Worm (Caenorhabditis elegans) whole organism, L4 larva: ENCODE data around the gene acbp-4.

Experiments used
- F37D6.2 ChIP-seq: sonication (generic microtip); optimal IDR thresholded peaks from 2 replicates; lab custom pipeline; 2016; ENCODE audit warnings: mild to moderate bottlenecking, missing genetic modification characterization, missing compliant biosample characterization
- F49E8.2 ChIP-seq: sonication (generic microtip); optimal IDR thresholded peaks from 2 replicates; lab custom pipeline; 2016; ENCODE audit warnings: missing compliant biosample characterization, mild to moderate bottlenecking, missing genetic modification characterization, borderline replicate concordance
- T20F7.1 ChIP-seq: fragments of 200-800 bp; sonication (Bioruptor generic); optimal IDR thresholded peaks from 2 replicates; lab custom pipeline; 2018; ENCODE audit warnings: mild to moderate bottlenecking, missing genetic modification characterization, missing compliant biosample characterization
- T26A8.4 ChIP-seq: fragments of 200-800 bp; sonication (Bioruptor generic); IDR thresholded peaks from 2 replicates; pipeline ENCODE4 v1.3.6; 2022; ENCODE audit warnings: missing genetic modification characterization, missing compliant biosample characterization
- Y75B8A.6 ChIP-seq: fragments of 200-800 bp; sonication (Bioruptor generic); IDR thresholded peaks from 2 replicates; pipeline ENCODE4 v1.3.6; 2022; ENCODE audit warnings: missing genetic modification reagents, missing genetic modification characterization, missing compliant biosample characterization
- ZK546.5 ChIP-seq, 2 experiments: sonication (generic microtip); optimal IDR thresholded peaks; 2 replicates each; lab custom pipeline; 2017; ENCODE audit warnings: missing biosample characterization in 2 of 2, missing genetic modification characterization in 2 of 2
- ama-1 ChIP-seq: fragments of 150-350 bp; optimal IDR thresholded peaks from 2 replicates; lab custom pipeline; 2014; ENCODE audit warnings: inconsistent platforms, mixed read lengths
- daf-8 ChIP-seq: fragments of 200-800 bp; sonication (Bioruptor generic); IDR thresholded peaks from 2 replicates; pipeline ENCODE4 v1.3.6; 2022; ENCODE audit warnings: missing genetic modification characterization, missing compliant biosample characterization
- dmd-6 ChIP-seq: fragments of 200-800 bp; sonication (Bioruptor generic); IDR thresholded peaks from 2 replicates; pipeline ENCODE4 v1.3.6; 2022; ENCODE audit warnings: missing genetic modification reagents, missing genetic modification characterization, missing compliant biosample characterization
- duxl-1 ChIP-seq: sonication (generic microtip); optimal IDR thresholded peaks from 2 replicates; lab custom pipeline; 2016; ENCODE audit warnings: mild to moderate bottlenecking, missing genetic modification characterization, moderate library complexity, missing compliant biosample characterization; ENCODE audit not compliant: poor library complexity
- dve-1 ChIP-seq: sonication (generic microtip); optimal IDR thresholded peaks from 2 replicates; lab custom pipeline; 2017; ENCODE audit warnings: antibody characterized with exemption, mild to moderate bottlenecking, missing genetic modification characterization, missing compliant biosample characterization; ENCODE audit not compliant: insufficient read depth
- fos-1 ChIP-seq: fragments of 150-350 bp; optimal IDR thresholded peaks from 2 replicates; lab custom pipeline; 2014; ENCODE audit warnings: missing biosample characterization, missing genetic modification characterization
- hif-1 ChIP-seq, 2 experiments: sonication (generic microtip); optimal IDR thresholded peaks; 2 replicates each; lab custom pipeline; 2016 to 2017; ENCODE audit warnings: missing compliant biosample characterization in 2 of 2, missing genetic modification characterization in 2 of 2, missing genetic modification reagents in 2 of 2, missing genotype in 2 of 2, mild to moderate bottlenecking in 1 of 2
- hlh-11 ChIP-seq: fragments of 200-800 bp; sonication (Bioruptor generic); optimal IDR thresholded peaks from 2 replicates; lab custom pipeline; 2018; ENCODE audit warnings: mild to moderate bottlenecking, missing genetic modification characterization, missing compliant biosample characterization
- hlh-30 ChIP-seq: sonication (generic microtip); optimal IDR thresholded peaks from 2 replicates; lab custom pipeline; 2017; ENCODE audit warnings: antibody characterized with exemption, mild to moderate bottlenecking, missing genetic modification characterization, missing compliant biosample characterization; ENCODE audit not compliant: insufficient read depth
- hmg-1.1 ChIP-seq: fragments of 200-800 bp; sonication (Bioruptor generic); IDR thresholded peaks from 2 replicates; pipeline ENCODE4 v1.3.6; 2022; ENCODE audit warnings: missing genetic modification reagents, missing genetic modification characterization, missing compliant biosample characterization
- lir-3 ChIP-seq: sonication (generic microtip); optimal IDR thresholded peaks from 2 replicates; lab custom pipeline; 2016; ENCODE audit warnings: mild to moderate bottlenecking, missing genetic modification characterization, missing compliant biosample characterization
- lsy-2 ChIP-seq, 2 experiments: fragments of 150-350 bp in 1 of 2; sonication (generic microtip) in 1 of 2; optimal IDR thresholded peaks; 2 replicates each; lab custom pipeline; 2014 to 2017; ENCODE audit warnings: missing biosample characterization in 2 of 2, missing genetic modification characterization in 2 of 2
- madf-5 ChIP-seq, 2 experiments: fragments of 200-800 bp; sonication (Bioruptor generic); IDR thresholded peaks; 2 replicates each; pipeline ENCODE4 v1.3.6; 2022; ENCODE audit warnings: missing compliant biosample characterization in 2 of 2, missing genetic modification characterization in 2 of 2
- madf-9 ChIP-seq: fragments of 200-800 bp; sonication (Bioruptor generic); conservative IDR thresholded peaks from 2 replicates; pipeline ENCODE4 v1.3.6; 2022; ENCODE audit warnings: missing genetic modification reagents, missing genetic modification characterization, missing compliant biosample characterization
- mdl-1 ChIP-seq, 2 experiments: fragments of 150-350 bp in 1 of 2; sonication (generic microtip) in 1 of 2; optimal IDR thresholded peaks; 2 replicates each; lab custom pipeline; 2014 to 2017; ENCODE audit warnings: missing biosample characterization in 2 of 2, missing genetic modification characterization in 2 of 2
- mep-1 ChIP-seq: fragments of 150-350 bp; sonication (generic microtip); optimal IDR thresholded peaks from 3 replicates; lab custom pipeline; 2014; ENCODE audit warnings: missing biosample characterization, missing genetic modification characterization
- mes-2 ChIP-seq: sonication (generic microtip); optimal IDR thresholded peaks from 2 replicates; lab custom pipeline; 2016; ENCODE audit warnings: missing genotype, mild to moderate bottlenecking, missing genetic modification characterization, missing compliant biosample characterization; ENCODE audit not compliant: poor library complexity, severe bottlenecking
- mxl-3 ChIP-seq: fragments of 200-800 bp; sonication (Bioruptor generic); optimal IDR thresholded peaks from 2 replicates; lab custom pipeline; 2018; ENCODE audit warnings: mild to moderate bottlenecking, missing genetic modification characterization, missing compliant biosample characterization
- nhr-10 ChIP-seq: fragments of 150-350 bp; optimal IDR thresholded peaks from 2 replicates; lab custom pipeline; 2014; ENCODE audit warnings: missing biosample characterization, missing genetic modification characterization
- nhr-11 ChIP-seq: fragments of 150-350 bp; optimal IDR thresholded peaks from 2 replicates; lab custom pipeline; 2014; ENCODE audit warnings: missing biosample characterization, missing genetic modification characterization
- nhr-111 ChIP-seq: fragments of 200-800 bp; sonication (Bioruptor generic); optimal IDR thresholded peaks from 2 replicates; lab custom pipeline; 2018; ENCODE audit warnings: mild to moderate bottlenecking, missing genetic modification characterization, missing compliant biosample characterization
- nhr-237 ChIP-seq: sonication (generic microtip); optimal IDR thresholded peaks from 2 replicates; lab custom pipeline; 2017; ENCODE audit warnings: missing biosample characterization, missing genetic modification characterization
- nhr-28 ChIP-seq: fragments of 150-350 bp; optimal IDR thresholded peaks from 2 replicates; lab custom pipeline; 2014; ENCODE audit warnings: missing biosample characterization, missing genetic modification characterization
- nhr-41 ChIP-seq: fragments of 200-800 bp; sonication (Bioruptor generic); IDR thresholded peaks from 2 replicates; pipeline ENCODE4 v1.3.6; 2022; ENCODE audit warnings: missing genetic modification reagents, missing genetic modification characterization, missing compliant biosample characterization
- pha-4 ChIP-seq, 2 experiments: fragments of 150-350 bp in 1 of 2; fragments of 200-800 bp in 1 of 2; sonication (Bioruptor generic) in 1 of 2; IDR thresholded peaks in 1 of 2; optimal IDR thresholded peaks in 1 of 2; 2 replicates each; pipeline versions ENCODE4 v1.3.6 to Lab custom; 2014 to 2022; ENCODE audit warnings: missing genetic modification characterization in 2 of 2, missing genetic modification reagents in 2 of 2, missing biosample characterization in 1 of 2, missing compliant biosample characterization in 1 of 2
- snpc-1.2 ChIP-seq: fragments of 200-800 bp; sonication (Bioruptor generic); IDR thresholded peaks from 2 replicates; pipeline ENCODE4 v1.3.6; 2022; ENCODE audit warnings: missing genetic modification reagents, missing genetic modification characterization, missing compliant biosample characterization
- tag-97 ChIP-seq: fragments of 200-800 bp; sonication (Bioruptor generic); IDR thresholded peaks from 2 replicates; pipeline ENCODE4 v1.3.6; 2022; ENCODE audit warnings: missing genetic modification characterization, missing compliant biosample characterization
- tra-1 ChIP-seq: fragments of 200-800 bp; sonication (Bioruptor generic); IDR thresholded peaks from 2 replicates; pipeline ENCODE4 v1.3.6; 2022; ENCODE audit warnings: missing genetic modification reagents, missing genetic modification characterization, missing compliant biosample characterization
- unc-62 ChIP-seq, 3 experiments: fragments of 150-350 bp in 1 of 3; sonication (generic microtip); optimal IDR thresholded peaks in 2 of 3; peaks in 1 of 3; 1 replicate in 1 of 3; 2 replicates in 2 of 3; lab custom pipeline; 2014 to 2017; ENCODE audit warnings: missing biosample characterization in 3 of 3, missing genetic modification characterization in 3 of 3, missing genetic modification reagents in 3 of 3, missing genotype in 1 of 3
- ztf-11 ChIP-seq: fragments of 150-350 bp; optimal IDR thresholded peaks from 2 replicates; lab custom pipeline; 2014; ENCODE audit warnings: missing biosample characterization, missing genetic modification characterization

The acbp-4 gene

ce11 chrIII:7299466-7299865 lies 9.4 kb downstream of the acbp-4 start, which contains the start of the genes B0361.14 and B0361.9 (continued):
- TF ChIP-seq tag-97 (GFP tag; lab: Robert Waterston, UW): no peak
- peak; percentile 27 for TF ChIP-seq nhr-28 (tag; lab: Kevin White, UChicago)
- TF ChIP-seq hmg-1.1: 0 out of 2 replicates have a peak, but pooled peaks have one; percentile 19
- TF ChIP-seq lir-3: no peak

- no peak for TF ChIP-seq F49E8.2 (tag; lab: Kevin White, UChicago)
- no peak for TF ChIP-seq nhr-237 (tag; lab: Kevin White, UChicago)
- no peak for TF ChIP-seq tra-1 (GFP tag; lab: Robert Waterston, UW)
- peak; percentile 78 for TF ChIP-seq ama-1
- TF ChIP-seq, all 104 proteins: peak for 1
These were observed 10.9 kb downstream of the acbp-4 start for ce11 chrIII:7298045-7298444.

DNA sequence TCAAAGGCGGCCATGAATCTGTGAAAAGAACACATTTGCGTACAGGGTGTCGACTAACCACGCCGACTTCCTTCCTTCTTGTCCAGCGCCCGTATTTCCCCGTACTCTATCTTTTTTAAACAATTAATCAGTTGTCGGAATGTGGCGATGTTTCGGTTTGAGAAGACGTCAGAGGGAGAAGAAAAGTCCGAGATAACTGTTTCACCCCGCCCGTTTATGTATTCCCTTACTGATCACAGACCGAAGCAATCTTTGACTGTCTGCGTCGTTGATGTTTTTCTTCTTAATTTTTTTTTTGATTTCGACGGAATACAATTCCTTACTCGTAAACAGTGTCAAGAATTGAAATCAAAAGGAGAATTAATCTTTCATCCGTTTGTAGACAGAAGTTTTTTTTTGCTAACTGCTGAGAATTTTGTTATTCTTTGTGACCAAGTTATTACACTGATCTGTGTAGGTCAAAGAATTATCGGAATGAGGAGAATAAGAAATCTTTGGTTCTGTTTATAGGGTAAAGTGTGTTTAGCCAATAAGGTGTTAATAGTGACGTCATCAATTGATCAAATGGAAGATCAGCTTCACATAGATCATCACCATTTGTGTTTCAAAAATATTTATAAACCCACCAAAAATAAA lies 11.7 kb downstream of the acbp-4 start:
- TF ChIP-seq dmd-6 (GFP tag; lab: Robert Waterston, UW) (peak; percentile 33; the same call in 1 of the 2 replicates), mep-1 (tag; lab: Kevin White, UChicago) (peak; percentile 22), nhr-11 (tag; lab: Kevin White, UChicago) (no peak), nhr-28 (tag; lab: Kevin White, UChicago) (peak; percentile 14), hlh-11 (peak; percentile 10), F37D6.2 (tag; lab: Kevin White, UChicago) (no peak), pha-4 (GFP tag; IDR thresholded peaks at IDR 0.05; lab: Robert Waterston, UW) (no peak), pha-4 (tag; optimal IDR thresholded peaks at IDR 0.05; lab: Kevin White, UChicago) (no peak), lsy-2 (tag; optimal IDR thresholded peaks at IDR 0.05; lab: Kevin White, UChicago) (peak in 1 of 2 experiments; percentile 4), nhr-111 (no peak), T20F7.1 (GFP tag; lab: Kevin White, UChicago) (peak; percentile 19), Y75B8A.6 (GFP tag; lab: Robert Waterston, UW) (no peak), nhr-10 (tag; lab: Kevin White, UChicago) (no peak), mes-2 (peak; percentile 18), hif-1 (tag; optimal IDR thresholded peaks at IDR 0.05; lab: Kevin White, UChicago) (no peak), nhr-41 (GFP tag; lab: Robert Waterston, UW) (no peak), duxl-1 (tag; lab: Kevin White, UChicago) (no peak), ztf-11 (no peak), madf-5 (GFP tag; IDR thresholded peaks at IDR 0.05; lab: Robert Waterston, UW) (no peak), dve-1 (tag; lab: Kevin White, UChicago) (peak; percentile 1), mdl-1 (tag; optimal IDR thresholded peaks at IDR 0.05; lab: Kevin White, UChicago) (peak in 1 of 2 experiments; percentile 27), madf-9 (no peak), mxl-3 (GFP tag; lab: Kevin White, UChicago) (peak; percentile 24), T26A8.4 (GFP tag; lab: Robert Waterston, UW) (no peak), fos-1 (tag; lab: Kevin White, UChicago) (no peak), snpc-1.2 (GFP tag; lab: Robert Waterston, UW) (no peak), unc-62 (GFP tag; optimal IDR thresholded peaks at IDR 0.05 in 1 of 2; lab: Kevin White, UChicago) (peak in 1 of 2 experiments; percentile 93), unc-62 (tag; optimal IDR thresholded peaks at IDR 0.05; lab: Kevin White, UChicago) (no peak), hlh-30 (tag; lab: Kevin White, UChicago) (no peak), ZK546.5 (tag; optimal IDR thresholded peaks at IDR 0.05; lab: Kevin White, UChicago) (no peak), daf-8 (GFP tag; lab: Robert Waterston, UW) (no peak)
